Fruit fly (Drosophila melanogaster) whole organism, embryonic: ENCODE data around the gene Sox100B.
A peak's percentile ranks its signal among the peaks of the same experiment; 100 is the strongest.

Source experiments
- Atf6 ChIP-seq: fragments of 200-800 bp; sonication (Bioruptor generic); IDR thresholded peaks from 2 replicates; pipeline ENCODE4 v1.3.6; 2022; ENCODE audit warnings: missing biosample characterization, missing genetic modification characterization
- B-H2 ChIP-seq: fragments of 200-800 bp; sonication (Bioruptor generic); optimal IDR thresholded peaks from 2 replicates; lab custom pipeline; 2018; ENCODE audit warnings: missing biosample characterization, mild to moderate bottlenecking, missing genetic modification characterization
- Bgb ChIP-seq: fragments of 200-800 bp; sonication (Bioruptor generic); IDR thresholded peaks from 2 replicates; pipeline ENCODE4 v1.3.6; 2022; ENCODE audit warnings: missing biosample characterization, missing genetic modification characterization; ENCODE audit not compliant: partially characterized antibody
- CG10274 ChIP-seq: fragments of 200-800 bp; sonication (Bioruptor generic); optimal IDR thresholded peaks from 3 replicates; lab custom pipeline; 2017; ENCODE audit warnings: missing biosample characterization, mild to moderate bottlenecking, missing genetic modification characterization
- CG11696 ChIP-seq: fragments of 200-800 bp; sonication (Bioruptor generic); IDR thresholded peaks from 2 replicates; pipeline ENCODE4 v1.3.6; 2022; ENCODE audit warnings: missing biosample characterization, missing genetic modification characterization
- CG11723 ChIP-seq: fragments of 200-800 bp; sonication (Bioruptor generic); optimal IDR thresholded peaks from 2 replicates; lab custom pipeline; 2017; ENCODE audit warnings: missing biosample characterization, mild to moderate bottlenecking, missing genetic modification characterization
- CG12155 ChIP-seq: fragments of 200-800 bp; sonication (Bioruptor generic); optimal IDR thresholded peaks from 3 replicates; lab custom pipeline; 2016; ENCODE audit warnings: missing biosample characterization, missing genetic modification characterization
- CG1233 ChIP-seq: fragments of 200-800 bp; sonication (Bioruptor generic); optimal IDR thresholded peaks from 4 replicates; lab custom pipeline; 2018; ENCODE audit warnings: missing biosample characterization, mild to moderate bottlenecking, missing genetic modification characterization
- CG13296 ChIP-seq: fragments of 200-800 bp; sonication (Bioruptor generic); optimal IDR thresholded peaks from 3 replicates; lab custom pipeline; 2018; ENCODE audit warnings: missing biosample characterization, mild to moderate bottlenecking, missing genetic modification characterization
- CG1602 ChIP-seq: fragments of 200-800 bp; sonication (Bioruptor generic); optimal IDR thresholded peaks from 3 replicates; lab custom pipeline; 2016; ENCODE audit warnings: missing biosample characterization, missing genetic modification characterization
- CG16863 ChIP-seq: fragments of 200-800 bp; sonication (Bioruptor generic); optimal IDR thresholded peaks from 3 replicates; lab custom pipeline; 2016; ENCODE audit warnings: missing biosample characterization, missing genetic modification characterization
- CG17802 ChIP-seq: fragments of 200-800 bp; sonication (Bioruptor generic); optimal IDR thresholded peaks from 2 replicates; lab custom pipeline; 2018; ENCODE audit warnings: missing biosample characterization, mild to moderate bottlenecking, missing genetic modification characterization, moderate library complexity
- CG18764 ChIP-seq: fragments of 200-800 bp; sonication (Bioruptor generic); optimal IDR thresholded peaks from 3 replicates; lab custom pipeline; 2016; ENCODE audit warnings: missing biosample characterization, missing genetic modification characterization
- CG2199 ChIP-seq: fragments of 200-800 bp; sonication (Bioruptor generic); IDR thresholded peaks from 3 replicates; pipeline ENCODE4 v1.3.6; 2022; ENCODE audit warnings: missing biosample characterization, missing genetic modification characterization
- CG4730 ChIP-seq: fragments of 200-800 bp; sonication (Bioruptor generic); IDR thresholded peaks from 2 replicates; pipeline ENCODE4 v1.3.6; 2022; ENCODE audit warnings: missing biosample characterization, missing genetic modification characterization
- CG4820 ChIP-seq: fragments of 200-800 bp; sonication (Bioruptor generic); optimal IDR thresholded peaks from 3 replicates; lab custom pipeline; 2016; ENCODE audit warnings: missing biosample characterization, missing genetic modification characterization
- CG7556 ChIP-seq: fragments of 200-800 bp; sonication (Bioruptor generic); optimal IDR thresholded peaks from 2 replicates; lab custom pipeline; 2017; ENCODE audit warnings: missing biosample characterization, mild to moderate bottlenecking, missing genetic modification characterization
- CG8089 ChIP-seq: fragments of 200-800 bp; sonication (Bioruptor generic); optimal IDR thresholded peaks from 3 replicates; lab custom pipeline; 2016; ENCODE audit warnings: missing biosample characterization, missing genetic modification characterization
- Camta ChIP-seq: fragments of 200-800 bp; sonication (Bioruptor generic); optimal IDR thresholded peaks from 2 replicates; lab custom pipeline; 2016; ENCODE audit warnings: missing biosample characterization, missing genetic modification characterization
- Dad ChIP-seq: fragments of 200-800 bp; sonication (Bioruptor generic); optimal IDR thresholded peaks from 3 replicates; lab custom pipeline; 2016; ENCODE audit warnings: missing biosample characterization, missing genetic modification characterization
- Fer2 ChIP-seq: fragments of 200-800 bp; sonication (Bioruptor generic); optimal IDR thresholded peaks from 2 replicates; lab custom pipeline; 2018; ENCODE audit warnings: missing biosample characterization, mild to moderate bottlenecking, missing genetic modification characterization, moderate library complexity
- HmgZ ChIP-seq: fragments of 200-800 bp; sonication (Bioruptor generic); optimal IDR thresholded peaks from 2 replicates; lab custom pipeline; 2018; ENCODE audit warnings: missing biosample characterization, mild to moderate bottlenecking, missing genetic modification characterization
- Lpt ChIP-seq: fragments of >200 bp; optimal IDR thresholded peaks from 2 replicates; lab custom pipeline; 2018; ENCODE audit warnings: missing biosample characterization, missing genetic modification characterization
- Mad ChIP-seq: fragments of 200-800 bp; sonication (Bioruptor generic); optimal IDR thresholded peaks from 2 replicates; lab custom pipeline; 2016; ENCODE audit warnings: missing biosample characterization, missing genetic modification characterization
- NK7.1 ChIP-seq: fragments of 200-800 bp; sonication (Bioruptor generic); optimal IDR thresholded peaks from 3 replicates; lab custom pipeline; 2016; ENCODE audit warnings: missing biosample characterization, missing genetic modification characterization
- Six4 ChIP-seq: fragments of 200-800 bp; sonication (Bioruptor generic); optimal IDR thresholded peaks from 2 replicates; lab custom pipeline; 2016; ENCODE audit warnings: missing biosample characterization, missing genetic modification characterization
- ac ChIP-seq: fragments of 200-800 bp; sonication (Bioruptor generic); optimal IDR thresholded peaks from 3 replicates; lab custom pipeline; 2017; ENCODE audit warnings: missing biosample characterization, mild to moderate bottlenecking, missing genetic modification characterization
- bowl ChIP-seq: fragments of 200-800 bp; sonication (Bioruptor generic); IDR thresholded peaks from 2 replicates; pipeline ENCODE4 v1.3.6; 2022; ENCODE audit warnings: missing biosample characterization, missing genetic modification characterization
- cas ChIP-seq: fragments of 200-800 bp; sonication (Bioruptor generic); IDR thresholded peaks from 2 replicates; pipeline ENCODE4 v1.3.6; 2022; ENCODE audit warnings: missing biosample characterization, missing genetic modification characterization
- chm ChIP-seq: fragments of 200-800 bp; sonication (Bioruptor generic); IDR thresholded peaks from 2 replicates; pipeline ENCODE4 v1.3.6; 2022; ENCODE audit warnings: missing biosample characterization, missing genetic modification characterization
- cwo ChIP-seq: fragments of 200-800 bp; sonication (Bioruptor generic); optimal IDR thresholded peaks from 3 replicates; lab custom pipeline; 2017; ENCODE audit warnings: missing biosample characterization, missing genetic modification characterization, mild to moderate bottlenecking, moderate library complexity, missing genetic modification reagents
- da ChIP-seq: fragments of 200-800 bp; sonication (Bioruptor generic); optimal IDR thresholded peaks from 2 replicates; lab custom pipeline; 2016; ENCODE audit warnings: missing biosample characterization, missing genetic modification characterization
- dimm ChIP-seq: fragments of 200-800 bp; sonication (Bioruptor generic); IDR thresholded peaks from 2 replicates; pipeline ENCODE4 v1.3.6; 2022; ENCODE audit warnings: missing biosample characterization, missing genetic modification characterization
- dm ChIP-seq: fragments of 200-800 bp; sonication (Bioruptor generic); optimal IDR thresholded peaks from 3 replicates; lab custom pipeline; 2016; ENCODE audit warnings: missing biosample characterization, missing genetic modification characterization
- emc ChIP-seq: fragments of 200-800 bp; sonication (Bioruptor generic); optimal IDR thresholded peaks from 2 replicates; lab custom pipeline; 2016; ENCODE audit warnings: missing biosample characterization, missing genetic modification characterization
- exex ChIP-seq: fragments of 200-800 bp; sonication (Bioruptor generic); optimal IDR thresholded peaks from 4 replicates; lab custom pipeline; 2018; ENCODE audit warnings: missing biosample characterization, mild to moderate bottlenecking, missing genetic modification characterization, moderate library complexity
- fd3F ChIP-seq: fragments of 200-800 bp; sonication (Bioruptor generic); optimal IDR thresholded peaks from 2 replicates; lab custom pipeline; 2018; ENCODE audit warnings: missing biosample characterization, mild to moderate bottlenecking, missing genetic modification characterization, moderate library complexity
- fd96Cb ChIP-seq: fragments of 200-800 bp; sonication (Bioruptor generic); optimal IDR thresholded peaks from 2 replicates; lab custom pipeline; 2018; ENCODE audit warnings: missing biosample characterization, mild to moderate bottlenecking, missing genetic modification characterization, moderate library complexity
- grn ChIP-seq: fragments of 200-800 bp; sonication (Bioruptor generic); optimal IDR thresholded peaks from 3 replicates; lab custom pipeline; 2017; ENCODE audit warnings: missing biosample characterization, missing genetic modification characterization
- jing ChIP-seq: fragments of 200-800 bp; sonication (Bioruptor generic); optimal IDR thresholded peaks from 2 replicates; lab custom pipeline; 2018; ENCODE audit warnings: missing biosample characterization, mild to moderate bottlenecking, missing genetic modification characterization
- lmd ChIP-seq: fragments of 200-800 bp; sonication (Bioruptor generic); IDR thresholded peaks from 2 replicates; pipeline ENCODE4 v1.3.6; 2022; ENCODE audit warnings: missing biosample characterization, missing genetic modification characterization
- lov ChIP-seq, 2 experiments: fragments of 200-800 bp in 1 of 2; fragments of >200 bp in 1 of 2; sonication (Bioruptor generic) in 1 of 2; IDR thresholded peaks in 1 of 2; optimal IDR thresholded peaks in 1 of 2; 2 replicates in 1 of 2; 3 replicates in 1 of 2; pipeline versions ENCODE4 v1.3.6 to Lab custom; 2017 to 2022; ENCODE audit warnings: missing biosample characterization in 1 of 2, missing genetic modification characterization in 1 of 2
- mirr ChIP-seq: fragments of 200-800 bp; sonication (Bioruptor generic); optimal IDR thresholded peaks from 3 replicates; lab custom pipeline; 2018; ENCODE audit warnings: missing biosample characterization, mild to moderate bottlenecking, missing genetic modification characterization
- onecut ChIP-seq: fragments of 200-800 bp; sonication (Bioruptor generic); IDR thresholded peaks from 2 replicates; pipeline ENCODE4 v1.3.6; 2022; ENCODE audit warnings: missing biosample characterization, missing genetic modification characterization
- pan ChIP-seq, 4 experiments: fragments of >200 bp in 3 of 4; fragments of 200-800 bp in 1 of 4; sonication (Bioruptor generic) in 1 of 4; optimal IDR thresholded peaks in 3 of 4; IDR thresholded peaks in 1 of 4; 2 replicates each; pipeline versions ENCODE4 v1.3.6 to Lab custom; 2017 to 2022; ENCODE audit warnings: missing biosample characterization in 2 of 4, missing genetic modification characterization in 2 of 4, mixed read lengths in 1 of 4
- pfk ChIP-seq: fragments of 200-800 bp; sonication (Bioruptor generic); optimal IDR thresholded peaks from 2 replicates; lab custom pipeline; 2018; ENCODE audit warnings: missing biosample characterization, mild to moderate bottlenecking, missing genetic modification characterization, moderate library complexity
- sd ChIP-seq: fragments of 200-800 bp; sonication (Bioruptor generic); optimal IDR thresholded peaks from 3 replicates; lab custom pipeline; 2018; ENCODE audit warnings: missing biosample characterization, mild to moderate bottlenecking, missing genetic modification characterization, moderate library complexity
- ttk ChIP-seq: fragments of 200-800 bp; sonication (Bioruptor generic); IDR thresholded peaks from 2 replicates; pipeline ENCODE4 v2.1.2; 2022; ENCODE audit warnings: missing biosample characterization, missing genetic modification characterization
- wdn ChIP-seq: fragments of 200-800 bp; sonication (Bioruptor generic); IDR thresholded peaks from 2 replicates; pipeline ENCODE4 v1.3.6; 2022; ENCODE audit warnings: missing biosample characterization, missing genetic modification characterization
- zen ChIP-seq: fragments of 200-800 bp; sonication (Bioruptor generic); optimal IDR thresholded peaks from 3 replicates; lab custom pipeline; 2018; ENCODE audit warnings: missing biosample characterization, mild to moderate bottlenecking, missing genetic modification characterization, moderate library complexity
- zen2 ChIP-seq: fragments of 200-800 bp; sonication (Bioruptor generic); IDR thresholded peaks from 3 replicates; pipeline ENCODE4 v1.3.6; 2022; ENCODE audit warnings: missing biosample characterization, missing genetic modification characterization; ENCODE audit not compliant: partially characterized antibody

Sox100B gene

DNA sequence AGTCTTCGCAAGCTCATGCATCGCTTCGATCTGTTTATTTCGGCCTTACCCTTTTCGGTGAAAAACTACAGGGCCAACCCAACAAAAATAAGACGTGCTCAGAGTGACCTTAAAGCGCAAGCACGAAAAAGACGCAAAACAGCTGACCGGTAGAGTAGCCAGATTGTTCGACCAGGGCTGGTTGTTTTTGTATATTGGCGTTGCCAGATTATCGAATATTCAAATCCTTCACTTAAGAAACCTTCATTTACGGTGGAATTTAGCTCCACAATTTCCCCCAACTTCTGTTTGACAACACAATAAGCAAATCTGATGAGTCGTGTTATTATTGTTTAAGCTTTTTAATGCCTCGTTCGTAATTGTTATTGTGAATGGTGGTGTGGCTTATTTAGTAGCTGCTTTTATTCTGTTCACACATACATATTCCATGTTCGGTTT is 11.2 kb upstream of the Sox100B start, which contains the start of gene Chchd3 (continued):
- TF ChIP-seq CG18764 (GFP tag; lab: Kevin White, UChicago) (no peak), zen (tag; lab: Kevin White, UChicago) (peak; percentile 66), Lpt (GFP tag; lab: Kevin White, UChicago) (no peak), CG11696 (GFP tag; lab: Robert Waterston, UW) (no peak), wdn (no peak), CG11723 (GFP tag; lab: Kevin White, UChicago) (no peak), onecut (GFP tag; lab: Robert Waterston, UW) (no peak), dm (GFP tag; lab: Kevin White, UChicago) (no peak), CG13296 (no peak), CG4730 (GFP tag; lab: Robert Waterston, UW) (no peak), CG8089 (GFP tag; lab: Kevin White, UChicago) (no peak), bowl (GFP tag; lab: Robert Waterston, UW) (no peak), exex (tag; lab: Kevin White, UChicago) (no peak), cwo (no peak), dimm (GFP tag; lab: Robert Waterston, UW) (no peak), grn (GFP tag; lab: Kevin White, UChicago) (no peak), da (GFP tag; lab: Kevin White, UChicago) (no peak), CG7556 (GFP tag; lab: Kevin White, UChicago) (no peak), Atf6 (GFP tag; lab: Robert Waterston, UW) (no peak), fd3F (no peak), CG1233 (GFP tag; lab: Kevin White, UChicago) (no peak), Fer2 (tag; lab: Kevin White, UChicago) (no peak), pan (optimal IDR thresholded peaks at IDR 0.05; lab: Kevin White, UChicago) (no peak), pan (GFP tag; optimal IDR thresholded peaks at IDR 0.05 in 1 of 2, IDR thresholded peaks at IDR 0.05 in 1 of 2) (no peak), CG2199 (GFP tag; lab: Robert Waterston, UW) (no peak), pfk (GFP tag; lab: Kevin White, UChicago) (no peak), lmd (GFP tag; lab: Robert Waterston, UW) (no peak), CG4820 (no peak), CG12155 (GFP tag; lab: Kevin White, UChicago) (peak; percentile 10), Dad (GFP tag; lab: Kevin White, UChicago) (no peak), ac (GFP tag; lab: Kevin White, UChicago) (no peak), sd (no peak), Six4 (no peak), chm (GFP tag; lab: Robert Waterston, UW) (0 out of 2 replicates have a peak, but pooled peaks have one; percentile 30), Bgb (peak; percentile 23; the same call in 1 of the 2 replicates), CG1602 (no peak), emc (GFP tag; lab: Kevin White, UChicago) (no peak), HmgZ (tag; lab: Kevin White, UChicago) (peak; percentile 38), ttk (no peak), fd96Cb (no peak), Camta (no peak), CG17802 (tag; lab: Kevin White, UChicago) (no peak), CG16863 (GFP tag; lab: Kevin White, UChicago) (no peak), jing (GFP tag; lab: Kevin White, UChicago) (no peak), lov (optimal IDR thresholded peaks at IDR 0.05; lab: Kevin White, UChicago) (no peak), lov (GFP tag; IDR thresholded peaks at IDR 0.05; lab: Robert Waterston, UW) (peak; percentile 16; the same call in 1 of the 3 replicates), zen2 (no peak), CG10274 (GFP tag; lab: Kevin White, UChicago) (no peak), B-H2 (GFP tag; lab: Kevin White, UChicago) (no peak), cas (GFP tag; lab: Robert Waterston, UW) (no peak), NK7.1 (GFP tag; lab: Kevin White, UChicago) (no peak), mirr (GFP tag; lab: Kevin White, UChicago) (no peak), Mad (no peak)
